Fruit fly (Drosophila melanogaster) whole organism, embryonic: ENCODE measurements around the gene CG32246.
A peak's percentile ranks its signal among the peaks of the same experiment; 100 is the strongest.

Experiments
- Ada2b ChIP-seq: fragments of 200-800 bp; sonication (Bioruptor generic); IDR thresholded peaks from 2 replicates; pipeline ENCODE4 v1.3.6; 2022; ENCODE audit warnings: missing biosample characterization, missing genetic modification characterization
- CG13123 ChIP-seq: fragments of 200-800 bp; sonication (Bioruptor generic); optimal IDR thresholded peaks from 2 replicates; lab custom pipeline; 2016; ENCODE audit warnings: missing biosample characterization, missing genetic modification characterization
- CG13624 ChIP-seq: fragments of 200-800 bp; sonication (Bioruptor generic); optimal IDR thresholded peaks from 2 replicates; lab custom pipeline; 2016; ENCODE audit warnings: missing biosample characterization, missing genetic modification characterization
- CG14050 ChIP-seq: fragments of 200-800 bp; sonication (Bioruptor generic); IDR thresholded peaks from 3 replicates; pipeline ENCODE4 v1.3.6; 2022; ENCODE audit warnings: missing biosample characterization, missing genetic modification characterization
- CG15269 ChIP-seq: fragments of 200-800 bp; sonication (Bioruptor generic); optimal IDR thresholded peaks from 2 replicates; lab custom pipeline; 2018; ENCODE audit warnings: missing biosample characterization, mild to moderate bottlenecking, missing genetic modification characterization, moderate library complexity
- CG15601 ChIP-seq: fragments of 200-800 bp; sonication (Bioruptor generic); optimal IDR thresholded peaks from 3 replicates; lab custom pipeline; 2019; ENCODE audit warnings: missing biosample characterization, mild to moderate bottlenecking, missing genetic modification characterization, moderate library complexity
- CG16779 ChIP-seq: fragments of 200-800 bp; sonication (Bioruptor generic); IDR thresholded peaks from 2 replicates; pipeline ENCODE4 v1.3.6; 2022; ENCODE audit warnings: missing biosample characterization, missing genetic modification characterization
- CG1792 ChIP-seq: fragments of 200-800 bp; sonication (Bioruptor generic); optimal IDR thresholded peaks from 2 replicates; lab custom pipeline; 2016; ENCODE audit warnings: missing biosample characterization, missing genetic modification characterization
- CG2129 ChIP-seq: fragments of 200-800 bp; sonication (Bioruptor generic); IDR thresholded peaks from 2 replicates; pipeline ENCODE4 v1.3.6; 2022; ENCODE audit warnings: missing biosample characterization, missing genetic modification characterization; ENCODE audit not compliant: partially characterized antibody
- CG2875 ChIP-seq: fragments of 200-800 bp; sonication (Bioruptor generic); optimal IDR thresholded peaks from 2 replicates; lab custom pipeline; 2017; ENCODE audit warnings: missing biosample characterization, mild to moderate bottlenecking, missing genetic modification characterization, missing genetic modification reagents
- CG31388 ChIP-seq: fragments of 200-800 bp; sonication (Bioruptor generic); optimal IDR thresholded peaks from 2 replicates; lab custom pipeline; 2016; ENCODE audit warnings: missing biosample characterization, missing genetic modification characterization
- CG4424 ChIP-seq: fragments of 200-800 bp; sonication (Bioruptor generic); optimal IDR thresholded peaks from 3 replicates; lab custom pipeline; 2016; ENCODE audit warnings: missing biosample characterization, missing genetic modification characterization
- CG4707 ChIP-seq: fragments of 200-800 bp; sonication (Bioruptor generic); optimal IDR thresholded peaks from 2 replicates; lab custom pipeline; 2018; ENCODE audit warnings: missing biosample characterization, mild to moderate bottlenecking, missing genetic modification characterization, moderate library complexity
- CG7372 ChIP-seq: fragments of 200-800 bp; sonication (Bioruptor generic); IDR thresholded peaks from 2 replicates; pipeline ENCODE4 v1.3.6; 2022; ENCODE audit warnings: missing biosample characterization, missing genetic modification characterization
- CG7928 ChIP-seq: fragments of 200-800 bp; sonication (Bioruptor generic); optimal IDR thresholded peaks from 2 replicates; lab custom pipeline; 2017; ENCODE audit warnings: missing biosample characterization, mild to moderate bottlenecking, missing genetic modification characterization
- CG9437 ChIP-seq: fragments of 200-800 bp; sonication (Bioruptor generic); optimal IDR thresholded peaks from 2 replicates; lab custom pipeline; 2018; ENCODE audit warnings: missing biosample characterization, mild to moderate bottlenecking, missing genetic modification characterization
- Chrac-16 ChIP-seq: fragments of 200-800 bp; sonication (Bioruptor generic); optimal IDR thresholded peaks from 3 replicates; lab custom pipeline; 2016; ENCODE audit warnings: missing biosample characterization, missing genetic modification characterization
- Dfd ChIP-seq, 2 experiments: fragments of >200 bp; optimal IDR thresholded peaks; 2 replicates each; lab custom pipeline; 2017; ENCODE audit warnings: missing biosample characterization in 2 of 2, missing genetic modification characterization in 2 of 2
- Dip2 ChIP-seq: fragments of 200-800 bp; sonication (Bioruptor generic); IDR thresholded peaks from 2 replicates; pipeline ENCODE4 v1.3.6; 2022; ENCODE audit warnings: missing biosample characterization, missing genetic modification characterization
- ERR ChIP-seq: fragments of 200-800 bp; sonication (Bioruptor generic); optimal IDR thresholded peaks from 2 replicates; lab custom pipeline; 2016; ENCODE audit warnings: missing biosample characterization, missing genetic modification characterization
- HLH54F ChIP-seq: fragments of 200-800 bp; sonication (Bioruptor generic); optimal IDR thresholded peaks from 3 replicates; lab custom pipeline; 2016; ENCODE audit warnings: missing biosample characterization, missing genetic modification characterization
- Hey ChIP-seq: fragments of 200-800 bp; sonication (Bioruptor generic); optimal IDR thresholded peaks from 3 replicates; lab custom pipeline; 2018; ENCODE audit warnings: missing biosample characterization, mild to moderate bottlenecking, missing genetic modification characterization
- HmgD ChIP-seq: fragments of 200-800 bp; sonication (Bioruptor generic); optimal IDR thresholded peaks from 3 replicates; lab custom pipeline; 2016; ENCODE audit warnings: missing biosample characterization, missing genetic modification characterization
- HmgZ ChIP-seq: fragments of 200-800 bp; sonication (Bioruptor generic); optimal IDR thresholded peaks from 2 replicates; lab custom pipeline; 2018; ENCODE audit warnings: missing biosample characterization, mild to moderate bottlenecking, missing genetic modification characterization
- Mad ChIP-seq: fragments of 200-800 bp; sonication (Bioruptor generic); optimal IDR thresholded peaks from 2 replicates; lab custom pipeline; 2016; ENCODE audit warnings: missing biosample characterization, missing genetic modification characterization
- Med ChIP-seq: fragments of 200-800 bp; sonication (Bioruptor generic); peaks from one replicate; lab custom pipeline; 2016; ENCODE audit warnings: missing biosample characterization, missing genetic modification characterization, mild to moderate bottlenecking, inconsistent platforms, moderate library complexity
- NC2β ChIP-seq: fragments of 200-800 bp; sonication (Bioruptor generic); optimal IDR thresholded peaks from 2 replicates; lab custom pipeline; 2016; ENCODE audit warnings: missing biosample characterization, missing genetic modification characterization
- Optix ChIP-seq: fragments of 200-800 bp; sonication (Bioruptor generic); IDR thresholded peaks from 3 replicates; pipeline ENCODE4 v1.3.6; 2022; ENCODE audit warnings: missing biosample characterization, missing genetic modification characterization
- Poxn ChIP-seq: fragments of 200-800 bp; sonication (Bioruptor generic); IDR thresholded peaks from 2 replicates; pipeline ENCODE4 v1.3.6; 2022; ENCODE audit warnings: missing biosample characterization, missing genetic modification characterization
- Sox102F ChIP-seq: fragments of 200-800 bp; sonication (Bioruptor generic); optimal IDR thresholded peaks from 2 replicates; lab custom pipeline; 2018; ENCODE audit warnings: missing biosample characterization, mild to moderate bottlenecking, missing genetic modification characterization, moderate library complexity
- disco-r ChIP-seq: fragments of 200-800 bp; sonication (Bioruptor generic); optimal IDR thresholded peaks from 2 replicates; lab custom pipeline; 2016; ENCODE audit warnings: missing biosample characterization, missing genetic modification characterization
- eve ChIP-seq, 2 experiments: fragments of >200 bp; optimal IDR thresholded peaks; 2 replicates each; lab custom pipeline; 2017; ENCODE audit warnings: missing biosample characterization in 2 of 2, missing genetic modification characterization in 2 of 2
- ftz-f1 ChIP-seq: fragments of 200-800 bp; sonication (Bioruptor generic); optimal IDR thresholded peaks from 2 replicates; lab custom pipeline; 2016; ENCODE audit warnings: missing biosample characterization, missing genetic modification characterization
- gfzf ChIP-seq: fragments of 200-800 bp; sonication (Bioruptor generic); optimal IDR thresholded peaks from 2 replicates; lab custom pipeline; 2016; ENCODE audit warnings: missing biosample characterization, mild to moderate bottlenecking, missing genetic modification characterization, moderate library complexity
- kah ChIP-seq: fragments of 200-800 bp; sonication (Bioruptor generic); optimal IDR thresholded peaks from 2 replicates; lab custom pipeline; 2018; ENCODE audit warnings: missing biosample characterization, mild to moderate bottlenecking, missing genetic modification characterization
- knrl ChIP-seq: fragments of 200-800 bp; sonication (Bioruptor generic); IDR thresholded peaks from 3 replicates; pipeline ENCODE4 v1.3.6; 2022; ENCODE audit warnings: missing biosample characterization, missing genetic modification characterization; ENCODE audit not compliant: partially characterized antibody
- lilli ChIP-seq: fragments of 200-800 bp; sonication (Bioruptor generic); optimal IDR thresholded peaks from 3 replicates; lab custom pipeline; 2016; ENCODE audit warnings: missing biosample characterization, missing genetic modification characterization
- nerfin-2 ChIP-seq: fragments of 200-800 bp; sonication (Bioruptor generic); IDR thresholded peaks from 2 replicates; pipeline ENCODE4 v1.3.6; 2022; ENCODE audit warnings: missing biosample characterization, missing genetic modification characterization; ENCODE audit not compliant: partially characterized antibody
- org-1 ChIP-seq: fragments of 200-800 bp; sonication (Bioruptor generic); optimal IDR thresholded peaks from 2 replicates; lab custom pipeline; 2017; ENCODE audit warnings: missing biosample characterization, missing genetic modification characterization
- pb ChIP-seq: fragments of 200-800 bp; sonication (Bioruptor generic); optimal IDR thresholded peaks from 3 replicates; lab custom pipeline; 2016; ENCODE audit warnings: missing biosample characterization, missing genetic modification characterization
- peb ChIP-seq: fragments of 200-800 bp; sonication (Bioruptor generic); IDR thresholded peaks from 2 replicates; pipeline ENCODE4 v1.3.6; 2022; ENCODE audit warnings: missing biosample characterization, missing genetic modification characterization
- pzg ChIP-seq: fragments of 200-800 bp; sonication (Bioruptor generic); optimal IDR thresholded peaks from 3 replicates; lab custom pipeline; 2018; ENCODE audit warnings: missing biosample characterization, mild to moderate bottlenecking, missing genetic modification characterization, moderate library complexity
- row ChIP-seq: fragments of 200-800 bp; sonication (Bioruptor generic); IDR thresholded peaks from 3 replicates; pipeline ENCODE4 v1.3.6; 2022; ENCODE audit warnings: missing biosample characterization, missing genetic modification characterization
- sima ChIP-seq: fragments of 200-800 bp; sonication (Bioruptor generic); optimal IDR thresholded peaks from 2 replicates; lab custom pipeline; 2016; ENCODE audit warnings: missing biosample characterization, missing genetic modification characterization
- sna ChIP-seq: fragments of 200-800 bp; sonication (Bioruptor generic); IDR thresholded peaks from 2 replicates; pipeline ENCODE4 v1.3.6; 2022; ENCODE audit warnings: missing biosample characterization, missing genetic modification characterization; ENCODE audit not compliant: partially characterized antibody
- sr ChIP-seq: fragments of 200-800 bp; sonication (Bioruptor generic); IDR thresholded peaks from 3 replicates; pipeline ENCODE4 v1.3.6; 2022; ENCODE audit warnings: missing biosample characterization, missing genetic modification characterization
- tap ChIP-seq: fragments of 200-800 bp; optimal IDR thresholded peaks from 3 replicates; lab custom pipeline; 2019; ENCODE audit warnings: missing biosample characterization, mild to moderate bottlenecking, missing genetic modification characterization, moderate library complexity
- tup ChIP-seq: fragments of 200-800 bp; sonication (Bioruptor generic); optimal IDR thresholded peaks from 2 replicates; lab custom pipeline; 2016; ENCODE audit warnings: missing biosample characterization, mild to moderate bottlenecking, missing genetic modification characterization, moderate library complexity
- tx ChIP-seq: fragments of 200-800 bp; sonication (Bioruptor generic); optimal IDR thresholded peaks from 2 replicates; lab custom pipeline; 2016; ENCODE audit warnings: missing biosample characterization, missing genetic modification characterization
- unc-4 ChIP-seq: fragments of 200-800 bp; sonication (Bioruptor generic); IDR thresholded peaks from 2 replicates; pipeline ENCODE4 v1.3.6; 2022; ENCODE audit warnings: missing biosample characterization, missing genetic modification characterization; ENCODE audit not compliant: partially characterized antibody
- zfh2 ChIP-seq: fragments of 200-800 bp; sonication (Bioruptor generic); optimal IDR thresholded peaks from 2 replicates; lab custom pipeline; 2016; ENCODE audit warnings: missing biosample characterization, missing genetic modification characterization

The CG32246 gene

dm6 chr3L:4613846-4614247 is 7.2 kb upstream of the CG32246 start (continued):
- TF ChIP-seq unc-4 (GFP tag; lab: Robert Waterston, UW), result no peak
- no peak for TF ChIP-seq CG13624 (GFP tag; lab: Kevin White, UChicago)
- no peak for TF ChIP-seq CG16779
- no peak for TF ChIP-seq tap
- no peak for TF ChIP-seq nerfin-2
- TF ChIP-seq Med (GFP tag; lab: Kevin White, UChicago), result peak; percentile 81
- no peak for TF ChIP-seq gfzf
- TF ChIP-seq tup (GFP tag; lab: Kevin White, UChicago), result no peak
- no peak for TF ChIP-seq CG4424 (GFP tag; lab: Kevin White, UChicago)
- TF ChIP-seq CG2875 (GFP tag; lab: Kevin White, UChicago), result no peak
- TF ChIP-seq CG1792 (GFP tag; lab: Kevin White, UChicago), result peak; percentile 6
- no peak for TF ChIP-seq Optix
- TF ChIP-seq CG13123 (GFP tag; lab: Kevin White, UChicago), result no peak
- TF ChIP-seq ftz-f1 (GFP tag; lab: Kevin White, UChicago), result no peak
- TF ChIP-seq sna (GFP tag; lab: Robert Waterston, UW), result no peak
- TF ChIP-seq sima, result no peak
- TF ChIP-seq Hey (tag; lab: Kevin White, UChicago), result no peak
- TF ChIP-seq Dfd (GFP tag; optimal IDR thresholded peaks at IDR 0.05; lab: Kevin White, UChicago), result no peak
- TF ChIP-seq HmgD, result no peak
- no peak for TF ChIP-seq HLH54F (GFP tag; lab: Kevin White, UChicago)
- TF ChIP-seq peb (GFP tag; lab: Robert Waterston, UW), result no peak
- TF ChIP-seq sr (GFP tag; lab: Robert Waterston, UW), result no peak
- TF ChIP-seq tx (GFP tag; lab: Kevin White, UChicago), result no peak
- TF ChIP-seq CG14050 (GFP tag; lab: Robert Waterston, UW), result no peak
- no peak for TF ChIP-seq HmgZ
- no peak for TF ChIP-seq kah (GFP tag; lab: Kevin White, UChicago)
- no peak for TF ChIP-seq knrl (GFP tag; lab: Robert Waterston, UW)
- TF ChIP-seq Poxn (GFP tag; lab: Robert Waterston, UW), result no peak
- no peak for TF ChIP-seq CG9437
- no peak for TF ChIP-seq pzg
- TF ChIP-seq CG31388 (GFP tag; lab: Kevin White, UChicago), result no peak
- TF ChIP-seq CG2129 (GFP tag; lab: Robert Waterston, UW), result no peak
- peak; percentile 40 for TF ChIP-seq NC2β (GFP tag; lab: Kevin White, UChicago)
- TF ChIP-seq Sox102F (GFP tag; lab: Kevin White, UChicago), result no peak
- TF ChIP-seq Mad (GFP tag; lab: Kevin White, UChicago), result no peak
- no peak for TF ChIP-seq ERR (GFP tag; lab: Kevin White, UChicago)
- no peak for TF ChIP-seq CG7372 (GFP tag; lab: Robert Waterston, UW)
- no peak for TF ChIP-seq CG7928 (GFP tag; lab: Kevin White, UChicago)
- TF ChIP-seq CG15269, result no peak
- peak; percentile 40; the same call in 2 of the 3 replicates for TF ChIP-seq row (GFP tag; lab: Robert Waterston, UW)
- peak; percentile 20 for TF ChIP-seq Chrac-16
- peak; percentile 41 for TF ChIP-seq CG15601
- no peak for TF ChIP-seq zfh2
- TF ChIP-seq disco-r (GFP tag; lab: Kevin White, UChicago), result no peak
- TF ChIP-seq org-1, result no peak
- TF ChIP-seq pb, result no peak
- TF ChIP-seq lilli (GFP tag; lab: Kevin White, UChicago), result no peak
- TF ChIP-seq CG4707 (GFP tag; lab: Kevin White, UChicago), result peak; percentile 16
- TF ChIP-seq Dip2 (GFP tag; lab: Robert Waterston, UW), result no peak
- peak in 1 of 2 experiments; percentile 15 for TF ChIP-seq eve (GFP tag; optimal IDR thresholded peaks at IDR 0.05; lab: Kevin White, UChicago)
- TF ChIP-seq Ada2b (GFP tag; lab: Robert Waterston, UW), result no peak
